Worm (Caenorhabditis elegans) whole organism, L1 larva: ENCODE data around the gene srd-10.

Source experiments
- skn-1 ChIP-seq: fragments of 150-350 bp; optimal IDR thresholded peaks from 2 replicates; lab custom pipeline; 2014; ENCODE audit warnings: missing biosample characterization, missing genetic modification characterization
- snpc-4 ChIP-seq: fragments of 150-350 bp; optimal IDR thresholded peaks from 2 replicates; lab custom pipeline; 2014; ENCODE audit warnings: missing biosample characterization, missing genetic modification characterization
- tbx-2 ChIP-seq: sonication (generic microtip); optimal IDR thresholded peaks from 2 replicates; lab custom pipeline; 2016; ENCODE audit warnings: missing genetic modification characterization, missing compliant biosample characterization
- vab-15 ChIP-seq: sonication (generic microtip); optimal IDR thresholded peaks from 2 replicates; lab custom pipeline; 2017; ENCODE audit warnings: missing genotype, mild to moderate bottlenecking, missing genetic modification characterization, missing compliant biosample characterization

DNA sequence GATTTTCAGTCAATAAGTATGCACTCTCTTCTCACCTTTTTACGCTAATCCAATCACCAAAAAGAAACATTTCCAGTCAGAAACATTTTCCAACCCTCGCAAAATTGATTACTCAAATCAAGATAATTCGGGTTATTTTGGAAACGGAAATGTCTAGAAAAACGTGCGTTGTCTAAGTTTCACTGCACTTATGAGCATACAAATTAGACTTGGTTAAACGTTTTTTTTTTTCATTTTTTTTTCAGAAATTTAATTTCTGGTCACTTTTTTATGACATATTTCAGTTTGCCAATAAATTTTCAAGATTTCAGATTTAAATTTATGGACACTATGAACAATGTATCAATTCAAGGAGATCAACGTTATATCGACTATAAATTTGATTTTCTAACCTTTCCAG, 8.1 kb downstream of the srd-10 start, which contains the start of gene sru-12:
- TF ChIP-seq skn-1 = no peak
- no peak for TF ChIP-seq tbx-2 (tag; lab: Kevin White, UChicago)
- no peak for TF ChIP-seq snpc-4 (tag; lab: Kevin White, UChicago)
- no peak for TF ChIP-seq vab-15 (tag; lab: Kevin White, UChicago)
